Fruit fly (Drosophila melanogaster): ENCODE measurements around the gene AdamTS-B.

AdamTS-B gene

dm6 chrX:5754837-5755828 lies 56.8 kb downstream of the AdamTS-B start, which contains the start of the genes lin-52 and CG15771 (continued):
- TF ChIP-seq slp2 (GFP tag; optimal IDR thresholded peaks at IDR 0.05) (peak; percentile 67), ac (GFP tag; optimal IDR thresholded peaks at IDR 0.05) (peak; percentile 81), Dll (GFP tag; IDR thresholded peaks at IDR 0.05; ENCODE audit: partially characterized antibody) (peak; percentile 57; the same call in 2 of the 4 replicates), Dad (GFP tag; optimal IDR thresholded peaks at IDR 0.05) (peak; percentile 46), Hmx (GFP tag; optimal IDR thresholded peaks at IDR 0.05) (peak; percentile 79), Ets65A (GFP tag) (peak; percentile 97), CG2129 (GFP tag; IDR thresholded peaks at IDR 0.05; ENCODE audit: partially characterized antibody) (no peak), ab (GFP tag; optimal IDR thresholded peaks at IDR 0.05) (peak; percentile 85), CG4424 (GFP tag; optimal IDR thresholded peaks at IDR 0.05) (peak; percentile 92), gfzf (GFP tag; optimal IDR thresholded peaks at IDR 0.05) (peak; percentile 53), E2f2 (GFP tag; IDR thresholded peaks at IDR 0.05) (peak; percentile 78), run (tag; optimal IDR thresholded peaks at IDR 0.05) (peak; percentile 90), pnt (GFP tag; optimal IDR thresholded peaks at IDR 0.05) (peak; percentile 62), Abd-B (GFP tag; optimal IDR thresholded peaks at IDR 0.05) (peak; percentile 85), dm (GFP tag; optimal IDR thresholded peaks at IDR 0.05) (peak; percentile 85), az2 (GFP tag; optimal IDR thresholded peaks at IDR 0.05) (peak; percentile 93), Stat92E (GFP tag; optimal IDR thresholded peaks at IDR 0.05) (peak in 1 of 3 experiments; percentile 82), CG17802 (tag; optimal IDR thresholded peaks at IDR 0.05) (peak; percentile 44), ken (GFP tag; IDR thresholded peaks at IDR 0.05) (peak; percentile 94), Elba2 (GFP tag; optimal IDR thresholded peaks at IDR 0.05) (no peak), ara (GFP tag; IDR thresholded peaks at IDR 0.05) (peak; percentile 94), Atf3 (GFP tag; optimal IDR thresholded peaks at IDR 0.05) (peak; percentile 65), lab (GFP tag; optimal IDR thresholded peaks at IDR 0.05) (peak; percentile 97), emc (GFP tag; optimal IDR thresholded peaks at IDR 0.05) (peak; percentile 39), CG12942 (GFP tag; optimal IDR thresholded peaks at IDR 0.05) (peak; percentile 86), CG31365 (tag; optimal IDR thresholded peaks at IDR 0.05) (peak; percentile 73), tin (GFP tag; optimal IDR thresholded peaks at IDR 0.05) (peak; percentile 92), trh (GFP tag; optimal IDR thresholded peaks at IDR 0.05) (peak; percentile 82), CG9797 (GFP tag; optimal IDR thresholded peaks at IDR 0.05) (peak; percentile 45), bab2 (GFP tag; optimal IDR thresholded peaks at IDR 0.05) (peak; percentile 67), Nf-YA (GFP tag; IDR thresholded peaks at IDR 0.05) (peak; percentile 83), en (GFP tag; optimal IDR thresholded peaks at IDR 0.05) (no peak), zen (tag; optimal IDR thresholded peaks at IDR 0.05) (peak; percentile 84), Jarid2 (GFP tag; optimal IDR thresholded peaks at IDR 0.05) (peak; percentile 58), CG17186 (GFP tag; optimal IDR thresholded peaks at IDR 0.05) (peak; percentile 62), YL-1 (GFP tag; optimal IDR thresholded peaks at IDR 0.05) (peak; percentile 97), Sry-β (GFP tag; optimal IDR thresholded peaks at IDR 0.05) (peak; percentile 18), CG8478 (optimal IDR thresholded peaks at IDR 0.05) (peak; percentile 6), CG12299 (tag; optimal IDR thresholded peaks at IDR 0.05) (peak; percentile 96), CG16813 (GFP tag; IDR thresholded peaks at IDR 0.05; ENCODE audit: partially characterized antibody) (peak; percentile 57), Adf1 (GFP tag; IDR thresholded peaks at IDR 0.05) (peak; percentile 86), dysf (GFP tag; IDR thresholded peaks at IDR 0.05) (peak; percentile 97), Dref (GFP tag; IDR thresholded peaks at IDR 0.05) (peak; percentile 69), luna (GFP tag; optimal IDR thresholded peaks at IDR 0.05) (no peak), PHDP (tag; optimal IDR thresholded peaks at IDR 0.05) (peak; percentile 95), Antp (GFP tag; optimal IDR thresholded peaks at IDR 0.05) (peak; percentile 56), CG32772 (GFP tag; IDR thresholded peaks at IDR 0.05) (peak; percentile 94), ranshi (GFP tag; IDR thresholded peaks at IDR 0.05) (peak; percentile 93), so (GFP tag; IDR thresholded peaks at IDR 0.05) (peak; percentile 95)
